Worm (Caenorhabditis elegans) whole organism, L2 larva: ENCODE data around the gene C01G10.18.
"Not testable (repeated sequence)": the region's sequence is repeated elsewhere in the genome, so short reads cannot be mapped to it uniquely, and the experiment has no call there.

Experiments
- C34F6.9 ChIP-seq: fragments of 150-350 bp; optimal IDR thresholded peaks from 2 replicates; lab custom pipeline; 2014; ENCODE audit warnings: missing biosample characterization, missing genetic modification characterization
- F13H6.1 ChIP-seq: sonication (generic microtip); optimal IDR thresholded peaks from 2 replicates; lab custom pipeline; 2016; ENCODE audit warnings: missing genetic modification characterization, missing compliant biosample characterization
- R02D3.7 ChIP-seq: fragments of 150-350 bp; optimal IDR thresholded peaks from 2 replicates; lab custom pipeline; 2014; ENCODE audit warnings: missing biosample characterization, missing genetic modification characterization
- Y55F3AM.14 ChIP-seq: fragments of 200-800 bp; sonication (Bioruptor generic); optimal IDR thresholded peaks from 2 replicates; lab custom pipeline; 2018; ENCODE audit warnings: mild to moderate bottlenecking, missing genetic modification characterization, missing compliant biosample characterization
- ZK546.5 ChIP-seq: sonication (generic microtip); optimal IDR thresholded peaks from 2 replicates; lab custom pipeline; 2017; ENCODE audit warnings: missing biosample characterization, missing genetic modification characterization
- aly-2 ChIP-seq: fragments of 150-350 bp; optimal IDR thresholded peaks from 2 replicates; lab custom pipeline; 2014; ENCODE audit warnings: missing biosample characterization, missing genetic modification characterization
- ceh-82 ChIP-seq: fragments of 150-350 bp; optimal IDR thresholded peaks from 2 replicates; lab custom pipeline; 2014; ENCODE audit warnings: missing biosample characterization, missing genetic modification characterization
- elt-1 ChIP-seq: fragments of 150-350 bp; optimal IDR thresholded peaks from 2 replicates; lab custom pipeline; 2014; ENCODE audit warnings: missing biosample characterization, missing genetic modification characterization
- elt-3 ChIP-seq: sonication (generic microtip); optimal IDR thresholded peaks from 2 replicates; lab custom pipeline; 2017; ENCODE audit warnings: missing biosample characterization, missing genetic modification characterization
- fos-1 ChIP-seq: fragments of 150-350 bp; optimal IDR thresholded peaks from 2 replicates; lab custom pipeline; 2014; ENCODE audit warnings: missing biosample characterization, missing genetic modification characterization
- lin-13 ChIP-seq: fragments of 150-350 bp; optimal IDR thresholded peaks from 2 replicates; lab custom pipeline; 2014; ENCODE audit warnings: missing biosample characterization, missing genetic modification reagents, missing genetic modification characterization
- lin-39 ChIP-seq: fragments of 150-350 bp; optimal IDR thresholded peaks from 2 replicates; lab custom pipeline; 2014; ENCODE audit warnings: missing biosample characterization, missing genetic modification reagents, missing genetic modification characterization
- lsy-2 ChIP-seq, 2 experiments: fragments of 150-350 bp in 1 of 2; sonication (generic microtip) in 1 of 2; optimal IDR thresholded peaks; 2 replicates each; lab custom pipeline; 2014 to 2017; ENCODE audit warnings: missing biosample characterization in 2 of 2, missing genetic modification characterization in 2 of 2
- mab-5 ChIP-seq: fragments of 150-350 bp; optimal IDR thresholded peaks from 2 replicates; lab custom pipeline; 2014; ENCODE audit warnings: missing biosample characterization, missing genetic modification characterization
- mbf-1 ChIP-seq: sonication (generic microtip); optimal IDR thresholded peaks from 2 replicates; lab custom pipeline; 2017; ENCODE audit warnings: missing biosample characterization, missing genetic modification characterization
- mdl-1 ChIP-seq, 2 experiments: fragments of 150-350 bp in 1 of 2; sonication (generic microtip) in 1 of 2; optimal IDR thresholded peaks; 2 replicates each; lab custom pipeline; 2017; ENCODE audit warnings: missing biosample characterization in 2 of 2, missing genetic modification characterization in 2 of 2
- nhr-11 ChIP-seq: fragments of 150-350 bp; optimal IDR thresholded peaks from 2 replicates; lab custom pipeline; 2014; ENCODE audit warnings: missing biosample characterization, missing genetic modification characterization
- nhr-12 ChIP-seq: fragments of 150-350 bp; optimal IDR thresholded peaks from 2 replicates; lab custom pipeline; 2014; ENCODE audit warnings: missing biosample characterization, missing genetic modification characterization
- nhr-129 ChIP-seq: fragments of 150-350 bp; optimal IDR thresholded peaks from 2 replicates; lab custom pipeline; 2014; ENCODE audit warnings: missing biosample characterization, missing genetic modification characterization
- nhr-21 ChIP-seq: fragments of 150-350 bp; optimal IDR thresholded peaks from 2 replicates; lab custom pipeline; 2014; ENCODE audit warnings: missing biosample characterization, missing genetic modification characterization
- nhr-237 ChIP-seq: fragments of 150-350 bp; optimal IDR thresholded peaks from 2 replicates; lab custom pipeline; 2014; ENCODE audit warnings: missing biosample characterization, missing genetic modification characterization
- nhr-6 ChIP-seq: fragments of 150-350 bp; optimal IDR thresholded peaks from 2 replicates; lab custom pipeline; 2014; ENCODE audit warnings: missing biosample characterization, missing genetic modification characterization
- peb-1 ChIP-seq: fragments of 150-350 bp; optimal IDR thresholded peaks from 2 replicates; lab custom pipeline; 2014; ENCODE audit warnings: missing biosample characterization, missing genetic modification characterization
- sma-3 ChIP-seq: sonication (generic microtip); optimal IDR thresholded peaks from 2 replicates; lab custom pipeline; 2016; ENCODE audit warnings: missing genetic modification reagents, missing genetic modification characterization, missing compliant biosample characterization
- sma-9 ChIP-seq, 2 experiments: fragments of 150-350 bp in 1 of 2; sonication (generic microtip) in 1 of 2; optimal IDR thresholded peaks; 2 replicates each; lab custom pipeline; 2014 to 2016; ENCODE audit warnings: missing genetic modification characterization in 2 of 2, mild to moderate bottlenecking in 1 of 2, missing biosample characterization in 1 of 2, missing compliant biosample characterization in 1 of 2, missing genetic modification reagents in 1 of 2, moderate library complexity in 1 of 2
- snpc-4 ChIP-seq: fragments of 150-350 bp; optimal IDR thresholded peaks from 2 replicates; lab custom pipeline; 2014; ENCODE audit warnings: missing biosample characterization, missing genetic modification characterization
- unc-39 ChIP-seq: fragments of 150-350 bp; optimal IDR thresholded peaks from 2 replicates; lab custom pipeline; 2014; ENCODE audit warnings: missing biosample characterization, missing genetic modification characterization
- unc-55 ChIP-seq: fragments of 150-350 bp; sonication (generic microtip); optimal IDR thresholded peaks from 3 replicates; lab custom pipeline; 2014; ENCODE audit warnings: missing biosample characterization, missing genetic modification reagents, missing genetic modification characterization
- unc-62 ChIP-seq: fragments of 150-350 bp; optimal IDR thresholded peaks from 2 replicates; lab custom pipeline; 2014; ENCODE audit warnings: missing biosample characterization, missing genetic modification reagents, missing genetic modification characterization
- ztf-1 ChIP-seq: fragments of 200-800 bp; sonication (Bioruptor generic); conservative IDR thresholded peaks from 2 replicates; pipeline ENCODE4 v1.3.6; 2022; ENCODE audit warnings: missing genetic modification characterization, missing compliant biosample characterization
- ztf-11 ChIP-seq: sonication (generic microtip); optimal IDR thresholded peaks from 2 replicates; lab custom pipeline; 2017; ENCODE audit warnings: missing biosample characterization, missing genetic modification characterization
- ztf-4 ChIP-seq: fragments of 150-350 bp; optimal IDR thresholded peaks from 2 replicates; lab custom pipeline; 2014; ENCODE audit warnings: missing biosample characterization, missing genetic modification characterization

The C01G10.18 gene

ce11 chrV:15127955-15128354 is 39.4 kb upstream of the C01G10.18 start, which contains the start of gene srr-7:
TSS of gene srr-7 (plus strand) at chrV:15128255.
- TF ChIP-seq snpc-4: no peak
- TF ChIP-seq nhr-11 (tag; lab: Kevin White, UChicago): no peak
- no peak for TF ChIP-seq nhr-6 (tag; lab: Kevin White, UChicago)
- TF ChIP-seq nhr-12 (tag; lab: Kevin White, UChicago): no peak
- TF ChIP-seq nhr-21 (tag; lab: Kevin White, UChicago): no peak
- TF ChIP-seq ceh-82 (tag; lab: Kevin White, UChicago): no peak
- no peak for TF ChIP-seq mab-5 (tag; lab: Kevin White, UChicago)
- TF ChIP-seq mbf-1 (tag; lab: Kevin White, UChicago): no peak
- TF ChIP-seq mdl-1 (tag; optimal IDR thresholded peaks at IDR 0.05; lab: Kevin White, UChicago): no peak
- TF ChIP-seq nhr-129: no peak
- no peak for TF ChIP-seq F13H6.1 (tag; lab: Kevin White, UChicago)
- no peak for TF ChIP-seq aly-2
- no peak for TF ChIP-seq elt-3
- TF ChIP-seq ztf-11 (tag; lab: Kevin White, UChicago): no peak
- no peak for TF ChIP-seq peb-1
- TF ChIP-seq lin-39 (tag; lab: Kevin White, UChicago): no peak
- no peak for TF ChIP-seq unc-62 (GFP tag; lab: Kevin White, UChicago)
- TF ChIP-seq unc-55 (GFP tag; lab: Kevin White, UChicago): no peak
- no peak for TF ChIP-seq ztf-1 (GFP tag; lab: Robert Waterston, UW)
- TF ChIP-seq, all 48 proteins: peak for 0

- TF ChIP-seq nhr-12 (tag; lab: Kevin White, UChicago) (no peak), lsy-2 (tag; optimal IDR thresholded peaks at IDR 0.05; lab: Kevin White, UChicago) (no peak), nhr-21 (tag; lab: Kevin White, UChicago) (no peak), nhr-237 (tag; lab: Kevin White, UChicago) (no peak), F13H6.1 (tag; lab: Kevin White, UChicago) (no peak), C34F6.9 (tag; lab: Kevin White, UChicago) (no peak), elt-3 (no peak), ztf-11 (tag; lab: Kevin White, UChicago) (no peak), ceh-82 (tag; lab: Kevin White, UChicago) (no peak), Y55F3AM.14 (no peak)
- TF ChIP-seq, all 48 proteins: peak for 0
These were observed 38.9 kb upstream of the C01G10.18 start, which contains the start of gene srj-27 for ce11 chrV:15127413-15127812. TSS of gene srj-27 (minus strand) at chrV:15127513.

ce11 chrV:15125162-15125561 is 36.6 kb upstream of the C01G10.18 start, which contains the start of gene ugt-30:
TSS of gene ugt-30 (minus strand) at chrV:15125262.
- TF ChIP-seq ZK546.5 (tag; lab: Kevin White, UChicago); unc-62 (GFP tag; lab: Kevin White, UChicago); nhr-12 (tag; lab: Kevin White, UChicago): not testable (repeated sequence)

- TF ChIP-seq mbf-1 (tag; lab: Kevin White, UChicago) (no peak), sma-9 (GFP tag; optimal IDR thresholded peaks at IDR 0.05; lab: Kevin White, UChicago) (no peak), sma-9 (tag; optimal IDR thresholded peaks at IDR 0.05; lab: Kevin White, UChicago) (no peak), unc-39 (no peak), elt-1 (tag; lab: Kevin White, UChicago) (no peak), lin-13 (GFP tag; lab: Kevin White, UChicago) (no peak), ceh-82 (tag; lab: Kevin White, UChicago) (no peak), sma-3 (GFP tag; lab: Kevin White, UChicago) (no peak), fos-1 (no peak), nhr-6 (tag; lab: Kevin White, UChicago) (no peak)
These were observed 31.0 kb upstream of the C01G10.18 start, which contains the start of gene flor-1 for ce11 chrV:15119517-15119916. TSS of gene flor-1 (minus strand) at chrV:15119617.

ce11 chrV:15115968-15116367 is 27.5 kb upstream of the C01G10.18 start, which contains the start of gene T01G5.8:
TSS of gene T01G5.8 (plus strand) at chrV:15116268.
- not testable (repeated sequence) for TF ChIP-seq ztf-4 (tag; lab: Kevin White, UChicago); R02D3.7 (tag; lab: Kevin White, UChicago); lsy-2 (tag; optimal IDR thresholded peaks at IDR 0.05; lab: Kevin White, UChicago)
